Comparison of ENCODE assay signal across 6 worm cellular contexts in genomic region chrII:15261082-15261481, ce11.
A peak's percentile ranks its signal among the peaks of the same experiment; 100 is the strongest.
TF ChIP-seq lines count a peak whose summit lies in the region.

No protein-coding gene starts in this region.

TF ChIP-seq in whole organism, L4 larva, 104 proteins besides CTCF, POLR2A, EP300 and RAD21:
- TF ChIP-seq daf-19 (GFP tag; conservative IDR thresholded peaks at IDR 0.05; lab: Robert Waterston, UW), result no peak
- no peak for TF ChIP-seq daf-8 (GFP tag; IDR thresholded peaks at IDR 0.05; lab: Robert Waterston, UW)
- peak; percentile 54; the same call in 1 of the 2 replicates for TF ChIP-seq D1046.2 (GFP tag; IDR thresholded peaks at IDR 0.05; lab: Robert Waterston, UW)
- TF ChIP-seq gei-8 (GFP tag; optimal IDR thresholded peaks at IDR 0.05; lab: Kevin White, UChicago), result peak; percentile 1
- TF ChIP-seq egl-27 (tag; optimal IDR thresholded peaks at IDR 0.05; lab: Kevin White, UChicago), result no peak
- no peak for TF ChIP-seq lin-39 (tag; optimal IDR thresholded peaks at IDR 0.05; lab: Kevin White, UChicago)
TF ChIP-seq in whole organism, L4 larva: peak in this region for 2.

TF ChIP-seq in whole organism, early embryonic, 17 proteins besides CTCF, POLR2A, EP300 and RAD21:
- no peak for TF ChIP-seq hnd-1 (tag; optimal IDR thresholded peaks at IDR 0.05; lab: Kevin White, UChicago)
- peak; percentile 47; the same call in 1 of the 2 replicates for TF ChIP-seq tbx-11 (GFP tag; IDR thresholded peaks at IDR 0.05; lab: Robert Waterston, UW)

TF ChIP-seq in whole organism, late embryonic, 69 proteins besides CTCF, POLR2A, EP300 and RAD21:
- TF ChIP-seq nfya-1 (tag; optimal IDR thresholded peaks at IDR 0.05; lab: Kevin White, UChicago) (no peak), ceh-45 (GFP tag; IDR thresholded peaks at IDR 0.05; lab: Robert Waterston, UW) (0 out of 2 replicates have a peak, but pooled peaks have one; percentile 5), K02D7.2 (tag; optimal IDR thresholded peaks at IDR 0.05; lab: Kevin White, UChicago) (no peak), mec-3 (tag; optimal IDR thresholded peaks at IDR 0.05; lab: Kevin White, UChicago; ENCODE audit: borderline replicate concordance) (peak; percentile 46), C08G9.2 (tag; optimal IDR thresholded peaks at IDR 0.05; lab: Kevin White, UChicago) (peak; percentile 31)

TF ChIP-seq in whole organism, midembryonic, 9 proteins besides CTCF, POLR2A, EP300 and RAD21:
- no peak; the same call in 1 of the 2 replicates for TF ChIP-seq klf-2 (GFP tag; conservative IDR thresholded peaks at IDR 0.05; lab: Robert Waterston, UW)
- TF ChIP-seq ref-1 (GFP tag; conservative IDR thresholded peaks at IDR 0.05; lab: Robert Waterston, UW), result no peak
- TF ChIP-seq tab-1 (GFP tag; IDR thresholded peaks at IDR 0.05; lab: Robert Waterston, UW), result 0 out of 2 replicates have a peak, but pooled peaks have one; percentile 42
- TF ChIP-seq flt-1 (GFP tag; IDR thresholded peaks at IDR 0.05; lab: Robert Waterston, UW), result no peak
- no peak for TF ChIP-seq ztf-29 (GFP tag; IDR thresholded peaks at IDR 0.05; lab: Robert Waterston, UW)
- TF ChIP-seq T22C8.4 (GFP tag; IDR thresholded peaks at IDR 0.05; lab: Robert Waterston, UW), result no peak
- no peak for TF ChIP-seq cog-1 (tag; optimal IDR thresholded peaks at IDR 0.05; lab: Kevin White, UChicago)
- no peak for TF ChIP-seq med-1 (GFP tag; optimal IDR thresholded peaks at IDR 0.05; lab: Kevin White, UChicago; ENCODE audit: insufficient read depth)
- TF ChIP-seq ztf-23 (GFP tag; IDR thresholded peaks at IDR 0.05; lab: Robert Waterston, UW), result 0 out of 2 replicates have a peak, but pooled peaks have one; percentile 66

TF ChIP-seq in whole organism, mixed stage, embryonic, 35 proteins besides CTCF, POLR2A, EP300 and RAD21:
- peak; percentile 6 for TF ChIP-seq cnd-1 (tag; optimal IDR thresholded peaks at IDR 0.05; lab: Kevin White, UChicago)
- no peak for TF ChIP-seq mep-1 (tag; optimal IDR thresholded peaks at IDR 0.05; lab: Kevin White, UChicago)
- peak; percentile 24 for TF ChIP-seq sptf-1 (tag; optimal IDR thresholded peaks at IDR 0.05; lab: Kevin White, UChicago)
TF ChIP-seq in whole organism, mixed stage, embryonic: peak in this region for 2.

TF ChIP-seq in whole organism, young adult, 124 proteins besides CTCF, POLR2A, EP300 and RAD21:
- TF ChIP-seq lin-26 (GFP tag; IDR thresholded peaks at IDR 0.05; lab: Robert Waterston, UW) (0 out of 2 replicates have a peak, but pooled peaks have one; percentile 36), hrde-1 (tag; optimal IDR thresholded peaks at IDR 0.05; lab: Kevin White, UChicago; ENCODE audit: borderline replicate concordance) (no peak), F57A8.1 (GFP tag; optimal IDR thresholded peaks at IDR 0.05; lab: Kevin White, UChicago) (no peak), aptf-3 (GFP tag; IDR thresholded peaks at IDR 0.05; lab: Robert Waterston, UW) (0 out of 2 replicates have a peak, but pooled peaks have one; percentile 8), hsf-1 (GFP tag; IDR thresholded peaks at IDR 0.05; lab: Robert Waterston, UW) (peak; percentile 23; the same call in 1 of the 2 replicates)
